Worm (Caenorhabditis elegans) whole organism, L2 larva: ENCODE measurements around the gene F54D12.8.

Experiments used
- R02D3.7 ChIP-seq: fragments of 150-350 bp; optimal IDR thresholded peaks from 2 replicates; lab custom pipeline; 2014; ENCODE audit warnings: missing biosample characterization, missing genetic modification characterization
- ZK546.5 ChIP-seq: sonication (generic microtip); optimal IDR thresholded peaks from 2 replicates; lab custom pipeline; 2017; ENCODE audit warnings: missing biosample characterization, missing genetic modification characterization
- elt-3 ChIP-seq: sonication (generic microtip); optimal IDR thresholded peaks from 2 replicates; lab custom pipeline; 2017; ENCODE audit warnings: missing biosample characterization, missing genetic modification characterization
- nhr-129 ChIP-seq: fragments of 150-350 bp; optimal IDR thresholded peaks from 2 replicates; lab custom pipeline; 2014; ENCODE audit warnings: missing biosample characterization, missing genetic modification characterization
- nhr-77 ChIP-seq: fragments of 150-350 bp; optimal IDR thresholded peaks from 2 replicates; lab custom pipeline; 2014; ENCODE audit warnings: missing biosample characterization, missing genetic modification characterization
- skn-1 ChIP-seq: sonication (generic microtip); optimal IDR thresholded peaks from 2 replicates; lab custom pipeline; 2017; ENCODE audit warnings: missing biosample characterization, missing genetic modification characterization
- snpc-4 ChIP-seq: fragments of 150-350 bp; optimal IDR thresholded peaks from 2 replicates; lab custom pipeline; 2014; ENCODE audit warnings: missing biosample characterization, missing genetic modification characterization
- unc-39 ChIP-seq: fragments of 150-350 bp; optimal IDR thresholded peaks from 2 replicates; lab custom pipeline; 2014; ENCODE audit warnings: missing biosample characterization, missing genetic modification characterization

DNA sequence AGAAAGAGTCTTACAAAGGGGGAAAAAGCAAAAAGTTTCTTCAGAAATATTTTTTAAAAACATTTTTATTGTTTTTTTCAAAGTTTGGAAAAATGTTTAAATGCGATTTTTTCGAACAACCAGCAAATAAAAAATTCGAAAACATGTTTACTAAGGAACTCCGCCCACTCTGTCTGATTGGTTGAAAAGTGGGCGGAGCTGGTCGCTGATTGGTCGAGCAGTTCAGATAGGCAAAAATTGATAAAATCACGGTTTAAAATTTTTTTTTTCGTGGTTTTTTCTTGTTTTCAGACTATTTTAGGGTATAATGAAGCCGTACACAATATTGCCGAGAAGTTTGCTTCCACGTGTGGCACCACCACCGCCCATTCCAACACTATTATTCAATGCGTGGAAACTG lies 25.7 kb downstream of the F54D12.8 start:
- TF ChIP-seq elt-3 (tag; lab: Kevin White, UChicago) (no peak), ZK546.5 (tag; lab: Kevin White, UChicago) (no peak), R02D3.7 (tag; lab: Kevin White, UChicago) (no peak), nhr-129 (tag; lab: Kevin White, UChicago) (no peak), skn-1 (tag; lab: Kevin White, UChicago) (no peak), unc-39 (tag; lab: Kevin White, UChicago) (no peak), nhr-77 (tag; lab: Kevin White, UChicago) (no peak), snpc-4 (tag; lab: Kevin White, UChicago) (no peak)
